Worm (Caenorhabditis elegans) whole organism, late embryonic: ENCODE results near the gene Y55H10A.2.
"Not testable (repeated sequence)": the region's sequence is repeated elsewhere in the genome, so short reads cannot be mapped to it uniquely, and the experiment has no call there.

Experiments
- C08G9.2 ChIP-seq: sonication (generic microtip); optimal IDR thresholded peaks from 2 replicates; lab custom pipeline; 2016; ENCODE audit warnings: mild to moderate bottlenecking, missing genetic modification characterization, moderate library complexity, missing compliant biosample characterization
- C38D4.7 ChIP-seq: fragments of 200-800 bp; sonication (Bioruptor generic); optimal IDR thresholded peaks from 2 replicates; lab custom pipeline; 2018; ENCODE audit warnings: mild to moderate bottlenecking, missing genetic modification characterization, moderate library complexity, missing compliant biosample characterization
- F13H6.1 ChIP-seq: sonication (generic microtip); optimal IDR thresholded peaks from 2 replicates; lab custom pipeline; 2016; ENCODE audit warnings: missing genetic modification characterization, missing compliant biosample characterization
- K09A11.1 ChIP-seq: sonication (generic microtip); optimal IDR thresholded peaks from 2 replicates; lab custom pipeline; 2017; ENCODE audit warnings: antibody characterized with exemption, mild to moderate bottlenecking, missing genetic modification characterization, missing compliant biosample characterization; ENCODE audit not compliant: insufficient read depth
- Y22D7AL.16 ChIP-seq: sonication (generic microtip); optimal IDR thresholded peaks from 2 replicates; lab custom pipeline; 2016; ENCODE audit warnings: missing genetic modification characterization, missing compliant biosample characterization
- ama-1 ChIP-seq: fragments of 150-350 bp; optimal IDR thresholded peaks from 2 replicates; lab custom pipeline; 2014
- ceh-14 ChIP-seq: sonication (generic microtip); optimal IDR thresholded peaks from 2 replicates; lab custom pipeline; 2016; ENCODE audit warnings: missing genotype, missing genetic modification characterization, missing compliant biosample characterization
- ceh-18 ChIP-seq: sonication (generic microtip); optimal IDR thresholded peaks from 2 replicates; lab custom pipeline; 2016; ENCODE audit warnings: missing genetic modification characterization, missing compliant biosample characterization
- ceh-22 ChIP-seq: sonication (generic microtip); optimal IDR thresholded peaks from 2 replicates; lab custom pipeline; 2017; ENCODE audit warnings: missing biosample characterization, missing genetic modification characterization
- ceh-24 ChIP-seq: sonication (generic microtip); optimal IDR thresholded peaks from 2 replicates; lab custom pipeline; 2016; ENCODE audit warnings: mild to moderate bottlenecking, missing genetic modification characterization, missing compliant biosample characterization
- ceh-45 ChIP-seq: fragments of 200-800 bp; sonication (Bioruptor generic); IDR thresholded peaks from 2 replicates; pipeline ENCODE4 v1.3.6; 2022; ENCODE audit warnings: missing genetic modification reagents, missing genetic modification characterization, missing compliant biosample characterization
- ceh-48 ChIP-seq: sonication (generic microtip); optimal IDR thresholded peaks from 2 replicates; lab custom pipeline; 2016; ENCODE audit warnings: missing genetic modification characterization, inconsistent platforms, missing compliant biosample characterization
- dmd-4 ChIP-seq: sonication (generic microtip); optimal IDR thresholded peaks from 2 replicates; lab custom pipeline; 2016; ENCODE audit warnings: borderline replicate concordance, missing genetic modification characterization, missing compliant biosample characterization
- elt-2 ChIP-seq: sonication (generic microtip); optimal IDR thresholded peaks from 2 replicates; lab custom pipeline; 2016; ENCODE audit warnings: missing genetic modification reagents, missing genetic modification characterization, missing compliant biosample characterization
- ets-4 ChIP-seq: sonication (generic microtip); optimal IDR thresholded peaks from 2 replicates; lab custom pipeline; 2016; ENCODE audit warnings: missing genetic modification characterization, missing compliant biosample characterization
- eyg-1 ChIP-seq: sonication (generic microtip); optimal IDR thresholded peaks from 2 replicates; lab custom pipeline; 2016; ENCODE audit warnings: missing genotype, missing genetic modification characterization, missing compliant biosample characterization
- fax-1 ChIP-seq: sonication (generic microtip); optimal IDR thresholded peaks from 2 replicates; lab custom pipeline; 2016; ENCODE audit warnings: missing genotype, missing genetic modification characterization, missing compliant biosample characterization
- fkh-6 ChIP-seq: sonication (generic microtip); optimal IDR thresholded peaks from 2 replicates; lab custom pipeline; 2016; ENCODE audit warnings: missing genetic modification characterization, missing compliant biosample characterization
- gmeb-2 ChIP-seq: sonication (generic microtip); optimal IDR thresholded peaks from 2 replicates; lab custom pipeline; 2016; ENCODE audit warnings: missing genetic modification characterization, inconsistent platforms, missing compliant biosample characterization
- hlh-8 ChIP-seq: sonication (generic microtip); optimal IDR thresholded peaks from 2 replicates; lab custom pipeline; 2016; ENCODE audit warnings: missing genotype, missing genetic modification characterization, missing compliant biosample characterization
- lim-6 ChIP-seq: sonication (generic microtip); optimal IDR thresholded peaks from 2 replicates; lab custom pipeline; 2016; ENCODE audit warnings: missing genetic modification characterization, missing compliant biosample characterization
- madf-2 ChIP-seq: sonication (generic microtip); optimal IDR thresholded peaks from 2 replicates; lab custom pipeline; 2017; ENCODE audit warnings: missing genetic modification characterization, missing compliant biosample characterization
- mec-3 ChIP-seq: sonication (generic microtip); optimal IDR thresholded peaks from 2 replicates; lab custom pipeline; 2016; ENCODE audit warnings: borderline replicate concordance, missing genetic modification characterization, missing compliant biosample characterization
- nfya-1 ChIP-seq: sonication (generic microtip); optimal IDR thresholded peaks from 2 replicates; lab custom pipeline; 2017; ENCODE audit warnings: missing genetic modification characterization, mild to moderate bottlenecking, missing compliant biosample characterization, antibody characterized with exemption, moderate library complexity
- nhr-232 ChIP-seq: sonication (generic microtip); optimal IDR thresholded peaks from 2 replicates; lab custom pipeline; 2016; ENCODE audit warnings: missing genetic modification characterization, missing compliant biosample characterization
- npax-4 ChIP-seq: sonication (generic microtip); optimal IDR thresholded peaks from 2 replicates; lab custom pipeline; 2016; ENCODE audit warnings: missing genetic modification characterization, missing compliant biosample characterization
- odd-2 ChIP-seq: sonication (generic microtip); optimal IDR thresholded peaks from 2 replicates; lab custom pipeline; 2017; ENCODE audit warnings: antibody characterized with exemption, mild to moderate bottlenecking, missing genetic modification characterization, missing compliant biosample characterization
- pat-9 ChIP-seq: fragments of 200-800 bp; sonication (Bioruptor generic); optimal IDR thresholded peaks from 2 replicates; lab custom pipeline; 2018; ENCODE audit warnings: mild to moderate bottlenecking, missing genetic modification characterization, moderate library complexity, missing compliant biosample characterization
- pha-2 ChIP-seq: sonication (generic microtip); optimal IDR thresholded peaks from 2 replicates; lab custom pipeline; 2017; ENCODE audit warnings: mild to moderate bottlenecking, missing genetic modification characterization, missing compliant biosample characterization
- pha-4 ChIP-seq: fragments of 150-350 bp; optimal IDR thresholded peaks from 2 replicates; lab custom pipeline; 2018; ENCODE audit warnings: missing biosample characterization, missing genetic modification reagents, missing genetic modification characterization
- pqm-1 ChIP-seq: sonication (generic microtip); optimal IDR thresholded peaks from 2 replicates; lab custom pipeline; 2016; ENCODE audit warnings: missing genetic modification characterization, missing compliant biosample characterization
- pros-1 ChIP-seq: fragments of 150-350 bp; optimal IDR thresholded peaks from 2 replicates; lab custom pipeline; 2014; ENCODE audit warnings: missing biosample characterization, missing genetic modification reagents, missing genetic modification characterization
- ref-2 ChIP-seq: sonication (generic microtip); optimal IDR thresholded peaks from 2 replicates; lab custom pipeline; 2016; ENCODE audit warnings: missing genetic modification characterization, missing compliant biosample characterization
- rnt-1 ChIP-seq: sonication (generic microtip); optimal IDR thresholded peaks from 2 replicates; lab custom pipeline; 2016; ENCODE audit warnings: missing genetic modification characterization, missing compliant biosample characterization
- sox-4 ChIP-seq: sonication (generic microtip); optimal IDR thresholded peaks from 2 replicates; lab custom pipeline; 2017; ENCODE audit warnings: mild to moderate bottlenecking, missing genetic modification characterization, inconsistent platforms, missing compliant biosample characterization
- tbx-2 ChIP-seq: sonication (generic microtip); optimal IDR thresholded peaks from 2 replicates; lab custom pipeline; 2016; ENCODE audit warnings: missing genetic modification characterization, missing compliant biosample characterization
- ttx-3 ChIP-seq: sonication (generic microtip); optimal IDR thresholded peaks from 2 replicates; lab custom pipeline; 2016; ENCODE audit warnings: missing genetic modification reagents, missing genetic modification characterization, missing compliant biosample characterization
- unc-3 ChIP-seq, 2 experiments: fragments of 200-800 bp in 1 of 2; sonication (Bioruptor generic) in 1 of 2; sonication (generic microtip) in 1 of 2; conservative IDR thresholded peaks in 1 of 2; optimal IDR thresholded peaks in 1 of 2; 2 replicates each; pipeline versions ENCODE4 v1.3.6 to Lab custom; 2016 to 2022; ENCODE audit warnings: missing compliant biosample characterization in 2 of 2, missing genetic modification characterization in 2 of 2, missing genetic modification reagents in 1 of 2
- unc-55 ChIP-seq: sonication (generic microtip); optimal IDR thresholded peaks from 2 replicates; lab custom pipeline; 2017; ENCODE audit warnings: missing biosample characterization, missing genetic modification reagents, missing genetic modification characterization
- unc-86 ChIP-seq: sonication (generic microtip); optimal IDR thresholded peaks from 2 replicates; lab custom pipeline; 2016; ENCODE audit warnings: missing genetic modification characterization, missing compliant biosample characterization
- ztf-16 ChIP-seq: sonication (generic microtip); optimal IDR thresholded peaks from 2 replicates; lab custom pipeline; 2017; ENCODE audit warnings: missing genetic modification characterization, missing compliant biosample characterization

The Y55H10A.2 gene

ce11 chrIV:3363221-3363620 is at the start of gene Y55H10A.2:
Gene Y55H10A.2 (plus strand): TSS chrIV:3363521.
- TF ChIP-seq odd-2 (tag; lab: Kevin White, UChicago), result no peak
- TF ChIP-seq tbx-2, result no peak
- no peak for TF ChIP-seq K09A11.1
- TF ChIP-seq ceh-14, result no peak
- no peak for TF ChIP-seq madf-2 (tag; lab: Kevin White, UChicago)
- TF ChIP-seq ceh-48 (tag; lab: Kevin White, UChicago), result no peak
- no peak for TF ChIP-seq pha-4 (tag; lab: Kevin White, UChicago)
- TF ChIP-seq npax-4 (tag; lab: Kevin White, UChicago), result no peak
- no peak for TF ChIP-seq ztf-16 (tag; lab: Kevin White, UChicago)
- TF ChIP-seq ttx-3 (tag; lab: Kevin White, UChicago), result no peak
- TF ChIP-seq pha-2, result no peak
- TF ChIP-seq sox-4 (tag; lab: Kevin White, UChicago), result no peak
- no peak for TF ChIP-seq ref-2
- no peak for TF ChIP-seq hlh-8 (tag; lab: Kevin White, UChicago)
- no peak for TF ChIP-seq ceh-18 (tag; lab: Kevin White, UChicago)
- TF ChIP-seq nhr-232 (tag; lab: Kevin White, UChicago), result no peak
- TF ChIP-seq lim-6 (tag; lab: Kevin White, UChicago), result no peak
- no peak for TF ChIP-seq F13H6.1 (tag; lab: Kevin White, UChicago)
- no peak for TF ChIP-seq elt-2
- TF ChIP-seq nfya-1 (tag; lab: Kevin White, UChicago), result no peak
- TF ChIP-seq, all 69 proteins: peak for 0

DNA sequence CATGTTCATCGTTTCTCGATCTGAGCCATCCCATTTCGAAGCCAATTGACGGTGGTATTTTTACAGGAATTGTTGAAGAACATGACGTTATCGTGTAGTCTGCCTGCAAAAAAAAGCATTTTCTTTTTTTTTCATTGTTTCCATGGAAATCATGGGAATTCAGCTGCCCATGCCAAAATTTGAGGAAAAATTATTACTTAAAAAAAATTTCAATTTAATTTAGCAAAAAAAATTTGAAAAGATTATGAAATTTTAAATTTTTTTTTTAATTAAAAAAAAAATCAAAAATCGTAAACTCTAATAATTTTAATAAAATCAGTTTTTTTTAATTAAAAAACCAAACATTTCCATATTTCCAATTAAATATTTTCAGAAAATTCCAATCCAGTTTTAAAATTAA is 31.6 kb upstream of the Y55H10A.2 start, which contains the start of gene F42A6.5:
Gene F42A6.5, minus strand, starts transcription at position 101 of the 400 bp plus-strand sequence.
- not testable (repeated sequence) for TF ChIP-seq fax-1; ama-1; ets-4 (tag; lab: Kevin White, UChicago)

DNA sequence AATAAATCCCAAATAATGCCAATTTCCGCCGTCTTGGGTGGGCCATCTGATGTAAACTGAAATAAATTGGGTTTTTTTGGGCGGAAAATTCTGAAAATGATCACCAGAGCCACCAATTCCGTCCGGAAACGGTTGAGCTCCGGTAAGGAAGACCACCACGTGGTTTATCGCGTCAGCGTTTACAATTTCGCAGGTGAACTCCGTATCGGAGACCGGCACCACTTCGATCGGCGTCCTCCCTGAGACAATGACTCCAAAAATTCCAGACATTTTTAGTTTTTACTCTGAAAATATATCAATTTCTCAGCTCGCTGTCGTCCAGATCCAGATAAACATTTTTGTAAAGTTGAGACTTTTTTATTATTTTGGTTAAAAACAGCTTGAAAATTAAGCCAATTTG is 26.7 kb upstream of the Y55H10A.2 start, which contains the start of gene F42A6.6:
Gene F42A6.6, minus strand, starts transcription at position 289 of the 400 bp plus-strand sequence.
- TF ChIP-seq unc-55 (GFP tag; lab: Kevin White, UChicago), result no peak
- TF ChIP-seq K09A11.1, result no peak
- TF ChIP-seq C08G9.2 (tag; lab: Kevin White, UChicago), result no peak
- TF ChIP-seq eyg-1 (tag; lab: Kevin White, UChicago), result no peak
- no peak for TF ChIP-seq pros-1 (tag; lab: Kevin White, UChicago)
- TF ChIP-seq ref-2, result no peak
- no peak for TF ChIP-seq pat-9 (tag; lab: Kevin White, UChicago)
- peak; percentile 88 for TF ChIP-seq ama-1

DNA sequence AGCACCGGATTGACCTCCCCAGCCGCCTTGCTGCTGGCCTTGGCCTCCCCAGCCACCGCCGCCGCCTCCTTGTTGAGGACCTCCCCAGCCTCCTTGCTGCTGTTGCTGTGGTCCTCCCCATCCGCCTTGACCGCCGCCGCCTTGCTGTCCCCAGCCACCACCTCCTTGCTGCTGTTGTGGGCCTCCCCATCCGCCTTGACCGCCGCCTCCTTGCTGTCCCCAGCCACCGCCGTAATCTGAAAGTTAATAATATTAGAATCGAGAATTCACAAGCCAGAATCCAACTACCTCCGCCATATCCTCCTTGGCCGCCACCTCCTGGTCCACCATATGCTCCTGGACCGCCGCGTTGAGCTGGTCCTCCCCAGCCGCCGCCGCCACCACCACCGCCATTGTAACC is 26.0 kb upstream of the Y55H10A.2 start:
- TF ChIP-seq npax-4 (tag; lab: Kevin White, UChicago) (no peak), tbx-2 (no peak), C08G9.2 (tag; lab: Kevin White, UChicago) (no peak), ceh-45 (GFP tag; lab: Robert Waterston, UW) (no peak)

ce11 chrIV:3338176-3338575 is 25.1 kb upstream of the Y55H10A.2 start:
- TF ChIP-seq gmeb-2 (tag; lab: Kevin White, UChicago) (no peak), madf-2 (tag; lab: Kevin White, UChicago) (no peak), dmd-4 (tag; lab: Kevin White, UChicago) (no peak), mec-3 (tag; lab: Kevin White, UChicago) (no peak), ceh-24 (tag; lab: Kevin White, UChicago) (no peak), pha-2 (no peak), nhr-232 (tag; lab: Kevin White, UChicago) (no peak), ceh-48 (tag; lab: Kevin White, UChicago) (no peak), ceh-22 (tag; lab: Kevin White, UChicago) (no peak), K09A11.1 (no peak), unc-86 (tag; lab: Kevin White, UChicago) (no peak), fkh-6 (tag; lab: Kevin White, UChicago) (no peak), pqm-1 (tag; lab: Kevin White, UChicago) (no peak), rnt-1 (tag; lab: Kevin White, UChicago) (no peak), unc-3 (GFP tag; conservative IDR thresholded peaks at IDR 0.05; lab: Robert Waterston, UW) (no peak), unc-3 (tag; optimal IDR thresholded peaks at IDR 0.05; lab: Kevin White, UChicago) (no peak), Y22D7AL.16 (tag; lab: Kevin White, UChicago) (no peak), C38D4.7 (GFP tag; lab: Kevin White, UChicago) (no peak)
- TF ChIP-seq, all 69 proteins: peak for 0
